Fruit fly (Drosophila melanogaster) whole organism, pupa: Measurements from ENCODE around the gene Vps8.

ENCODE experiments used
- CG10348 ChIP-seq: fragments of 200-800 bp; sonication (Bioruptor generic); IDR thresholded peaks from 2 replicates; pipeline ENCODE4 v1.3.6; 2022; ENCODE audit warnings: missing biosample characterization, missing genetic modification characterization
- CG12605 ChIP-seq: fragments of 200-800 bp; sonication (Bioruptor generic); IDR thresholded peaks from 2 replicates; pipeline ENCODE4 v1.3.6; 2022; ENCODE audit warnings: missing biosample characterization, missing genetic modification characterization
- CG13204 ChIP-seq: fragments of 200-800 bp; sonication (Bioruptor generic); optimal IDR thresholded peaks from 2 replicates; lab custom pipeline; 2018; ENCODE audit warnings: missing biosample characterization, mild to moderate bottlenecking, missing genetic modification characterization, moderate library complexity
- CG14655 ChIP-seq: fragments of 200-800 bp; sonication (Bioruptor generic); optimal IDR thresholded peaks from 3 replicates; lab custom pipeline; 2017; ENCODE audit warnings: mild to moderate bottlenecking, missing biosample characterization, missing genetic modification reagents, missing genetic modification characterization
- CG15710 ChIP-seq: fragments of 200-800 bp; sonication (Bioruptor generic); optimal IDR thresholded peaks from 2 replicates; lab custom pipeline; 2018; ENCODE audit warnings: missing biosample characterization, mild to moderate bottlenecking, missing genetic modification characterization, moderate library complexity
- CG17806 ChIP-seq: fragments of 200-800 bp; sonication (Bioruptor generic); optimal IDR thresholded peaks from 2 replicates; lab custom pipeline; 2018; ENCODE audit warnings: missing biosample characterization, mild to moderate bottlenecking, missing genetic modification characterization, moderate library complexity
- CG32121 ChIP-seq: fragments of 200-800 bp; sonication (Bioruptor generic); IDR thresholded peaks from 2 replicates; pipeline ENCODE4 v1.3.6; 2022; ENCODE audit warnings: missing biosample characterization, missing genetic modification characterization
- CG34367 ChIP-seq: fragments of 200-800 bp; sonication (Bioruptor generic); optimal IDR thresholded peaks from 2 replicates; lab custom pipeline; 2018; ENCODE audit warnings: missing biosample characterization, mild to moderate bottlenecking, missing genetic modification characterization
- CG4496 ChIP-seq: fragments of 200-800 bp; sonication (Bioruptor generic); IDR thresholded peaks from 3 replicates; pipeline ENCODE4 v1.3.6; 2022; ENCODE audit warnings: missing biosample characterization, missing genetic modification characterization
- CG8159 ChIP-seq: fragments of 200-800 bp; sonication (Bioruptor generic); optimal IDR thresholded peaks from 3 replicates; lab custom pipeline; 2018; ENCODE audit warnings: missing biosample characterization, mild to moderate bottlenecking, missing genetic modification characterization, moderate library complexity
- CG8301 ChIP-seq: fragments of 200-800 bp; sonication (Bioruptor generic); optimal IDR thresholded peaks from 2 replicates; lab custom pipeline; 2018; ENCODE audit warnings: missing biosample characterization, mild to moderate bottlenecking, missing genetic modification characterization
- CG9948 ChIP-seq: fragments of 200-800 bp; sonication (Bioruptor generic); optimal IDR thresholded peaks from 2 replicates; lab custom pipeline; 2018; ENCODE audit warnings: missing biosample characterization, mild to moderate bottlenecking, missing genetic modification characterization, moderate library complexity
- D1 ChIP-seq: fragments of 200-800 bp; sonication (Bioruptor generic); optimal IDR thresholded peaks from 2 replicates; lab custom pipeline; 2018; ENCODE audit warnings: missing biosample characterization, mild to moderate bottlenecking, missing genetic modification characterization, moderate library complexity
- EcR ChIP-seq: fragments of 200-800 bp; sonication (Bioruptor generic); optimal IDR thresholded peaks from 3 replicates; lab custom pipeline; 2019; ENCODE audit warnings: missing biosample characterization, missing genetic modification characterization, mild to moderate bottlenecking, moderate library complexity, missing genetic modification reagents
- Ets98B ChIP-seq: fragments of 200-800 bp; sonication (Bioruptor generic); IDR thresholded peaks from 2 replicates; pipeline ENCODE4 v1.3.6; 2022; ENCODE audit warnings: missing biosample characterization, missing genetic modification characterization
- Pif1A ChIP-seq: fragments of 200-800 bp; sonication (Bioruptor generic); optimal IDR thresholded peaks from 3 replicates; lab custom pipeline; 2016; ENCODE audit warnings: missing biosample characterization, missing genetic modification characterization
- Pif1B ChIP-seq: fragments of 200-800 bp; sonication (Bioruptor generic); optimal IDR thresholded peaks from 3 replicates; lab custom pipeline; 2016; ENCODE audit warnings: missing biosample characterization, missing genetic modification characterization
- Snoo ChIP-seq: fragments of 200-800 bp; sonication (Bioruptor generic); optimal IDR thresholded peaks from 3 replicates; lab custom pipeline; 2017; ENCODE audit warnings: missing biosample characterization, mild to moderate bottlenecking, missing genetic modification characterization, inconsistent platforms
- fd96Ca ChIP-seq: fragments of 200-800 bp; sonication (Bioruptor generic); IDR thresholded peaks from 3 replicates; pipeline ENCODE4 v1.3.6; 2022; ENCODE audit warnings: missing biosample characterization, missing genetic modification characterization
- gl ChIP-seq: fragments of 200-800 bp; sonication (Bioruptor generic); optimal IDR thresholded peaks from 2 replicates; lab custom pipeline; 2018; ENCODE audit warnings: missing biosample characterization, mild to moderate bottlenecking, missing genetic modification characterization
- rn ChIP-seq: fragments of 200-800 bp; sonication (Bioruptor generic); IDR thresholded peaks from 2 replicates; pipeline ENCODE4 v1.3.6; 2022; ENCODE audit warnings: missing biosample characterization, missing genetic modification characterization

Gene Vps8

dm6 chr3L:6467691-6468329 lies 27.3 kb downstream of the Vps8 start:
- TF ChIP-seq Pif1A = no peak
- TF ChIP-seq Snoo (tag; lab: Kevin White, UChicago) = no peak
- TF ChIP-seq CG32121 = no peak
- no peak for TF ChIP-seq CG4496 (GFP tag; lab: Robert Waterston, UW)

DNA sequence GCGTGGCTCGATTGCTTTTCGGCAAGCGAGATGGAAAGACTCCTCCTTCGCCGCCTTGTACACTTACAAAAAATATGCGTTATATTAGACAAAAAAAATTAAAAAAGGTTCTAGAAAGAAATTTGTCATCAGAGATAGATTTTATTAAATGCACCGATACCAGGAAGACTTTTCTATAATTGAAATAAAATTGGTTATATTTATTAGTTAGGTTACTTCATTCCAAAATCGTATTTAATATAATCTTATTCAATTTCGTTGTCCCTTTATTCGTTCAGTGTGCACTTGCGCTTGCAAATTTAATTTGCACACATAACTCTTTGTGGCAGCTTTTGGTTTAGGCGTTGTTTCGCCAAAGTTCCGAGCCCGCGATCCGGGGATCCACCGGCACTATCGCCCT lies 32.9 kb downstream of the Vps8 start:
- TF ChIP-seq CG10348 (GFP tag; lab: Robert Waterston, UW) (no peak), CG9948 (tag; lab: Kevin White, UChicago) (peak; percentile 8)

dm6 chr3L:6458725-6459124 lies 36.4 kb downstream of the Vps8 start:
- TF ChIP-seq CG8301 = peak; percentile 48
- peak; percentile 60 for TF ChIP-seq Pif1A
- TF ChIP-seq CG14655 (GFP tag; lab: Kevin White, UChicago) = peak; percentile 68
- peak; percentile 78 for TF ChIP-seq CG8159
- no peak for TF ChIP-seq CG10348 (GFP tag; lab: Robert Waterston, UW)
- TF ChIP-seq CG4496 (GFP tag; lab: Robert Waterston, UW) = no peak
- peak; percentile 16; the same call in 1 of the 2 replicates for TF ChIP-seq CG32121
- TF ChIP-seq CG17806 (tag; lab: Kevin White, UChicago) = peak; percentile 77
- peak; percentile 40 for TF ChIP-seq gl (tag; lab: Kevin White, UChicago)
- peak; percentile 17 for TF ChIP-seq CG13204
- TF ChIP-seq Pif1B = peak; percentile 28
- no peak for TF ChIP-seq CG12605 (GFP tag; lab: Robert Waterston, UW)
- TF ChIP-seq CG15710 (tag; lab: Kevin White, UChicago) = peak; percentile 76
- peak; percentile 56 for TF ChIP-seq D1 (tag; lab: Kevin White, UChicago)
- TF ChIP-seq EcR = no peak
- TF ChIP-seq CG34367 = peak; percentile 63
- TF ChIP-seq CG9948 (tag; lab: Kevin White, UChicago) = peak; percentile 78

DNA sequence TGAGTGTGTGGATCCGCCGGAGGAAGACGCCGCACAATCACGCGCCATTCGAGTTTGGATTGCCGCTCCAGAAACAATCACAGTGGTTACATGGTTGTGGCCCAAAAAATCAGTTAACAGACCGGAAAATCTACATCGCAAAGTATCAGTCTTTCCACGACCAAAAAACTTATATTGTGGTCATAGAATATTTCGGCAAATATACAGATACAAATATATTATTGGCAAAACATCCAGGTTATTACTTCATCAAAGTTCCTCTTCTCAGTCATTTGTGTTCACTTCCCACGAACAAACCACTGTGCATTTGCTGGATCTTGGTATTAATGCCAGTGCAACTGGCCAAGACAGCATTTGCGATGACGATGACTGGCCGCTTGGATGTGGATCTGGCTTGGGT lies 37.2 kb downstream of the Vps8 start:
- no peak for TF ChIP-seq D1 (tag; lab: Kevin White, UChicago)
- peak; percentile 61 for TF ChIP-seq Pif1A
- TF ChIP-seq Pif1B = peak; percentile 68
- TF ChIP-seq CG34367 = peak; percentile 63
- no peak for TF ChIP-seq CG4496 (GFP tag; lab: Robert Waterston, UW)
- peak; percentile 65 for TF ChIP-seq CG15710 (tag; lab: Kevin White, UChicago)
- peak; percentile 73 for TF ChIP-seq CG8159
- TF ChIP-seq EcR = no peak
- TF ChIP-seq Ets98B (GFP tag; lab: Robert Waterston, UW) = peak; percentile 27; the same call in 1 of the 2 replicates
- TF ChIP-seq rn (GFP tag; lab: Robert Waterston, UW) = no peak
- peak; percentile 73 for TF ChIP-seq CG8301
- TF ChIP-seq CG13204 = peak; percentile 34
- peak; percentile 76 for TF ChIP-seq CG14655 (GFP tag; lab: Kevin White, UChicago)
- no peak for TF ChIP-seq CG32121
- peak; percentile 29; the same call in 2 of the 3 replicates for TF ChIP-seq fd96Ca (GFP tag; lab: Robert Waterston, UW)
- TF ChIP-seq Snoo (tag; lab: Kevin White, UChicago) = no peak
- peak; percentile 76 for TF ChIP-seq CG9948 (tag; lab: Kevin White, UChicago)
- peak; percentile 68 for TF ChIP-seq CG17806 (tag; lab: Kevin White, UChicago)
- no peak for TF ChIP-seq gl (tag; lab: Kevin White, UChicago)
- no peak for TF ChIP-seq CG10348 (GFP tag; lab: Robert Waterston, UW)
- no peak for TF ChIP-seq CG12605 (GFP tag; lab: Robert Waterston, UW)
- TF ChIP-seq, all 21 proteins: peak for 12

- TF ChIP-seq CG12605 (GFP tag; lab: Robert Waterston, UW) = no peak
- TF ChIP-seq CG32121 = no peak
- no peak for TF ChIP-seq CG10348 (GFP tag; lab: Robert Waterston, UW)
- TF ChIP-seq rn (GFP tag; lab: Robert Waterston, UW) = no peak
- TF ChIP-seq fd96Ca (GFP tag; lab: Robert Waterston, UW) = peak; percentile 39; the same call in 1 of the 3 replicates
- TF ChIP-seq CG8159 = no peak
- no peak for TF ChIP-seq CG8301
- no peak for TF ChIP-seq EcR
- TF ChIP-seq CG4496 (GFP tag; lab: Robert Waterston, UW) = peak; percentile 32; the same call in 1 of the 3 replicates
- TF ChIP-seq Pif1B = peak; percentile 11
- peak; percentile 47 for TF ChIP-seq Pif1A
- TF ChIP-seq CG14655 (GFP tag; lab: Kevin White, UChicago) = peak; percentile 11
- no peak for TF ChIP-seq CG15710 (tag; lab: Kevin White, UChicago)
- TF ChIP-seq gl (tag; lab: Kevin White, UChicago) = no peak
- TF ChIP-seq Snoo (tag; lab: Kevin White, UChicago) = no peak
- peak; percentile 23 for TF ChIP-seq CG34367
- peak; percentile 10 for TF ChIP-seq CG9948 (tag; lab: Kevin White, UChicago)
- TF ChIP-seq Ets98B (GFP tag; lab: Robert Waterston, UW) = no peak
- TF ChIP-seq CG17806 (tag; lab: Kevin White, UChicago) = no peak
- TF ChIP-seq CG13204 = no peak
- TF ChIP-seq D1 (tag; lab: Kevin White, UChicago) = no peak
- TF ChIP-seq, all 21 proteins: peak for 7
Measured at dm6 chr3L:6457208-6457607, 37.9 kb downstream of the Vps8 start.

- TF ChIP-seq CG17806 (tag; lab: Kevin White, UChicago) = peak; percentile 17
- no peak for TF ChIP-seq fd96Ca (GFP tag; lab: Robert Waterston, UW)
- no peak for TF ChIP-seq Ets98B (GFP tag; lab: Robert Waterston, UW)
- no peak for TF ChIP-seq Pif1B
- TF ChIP-seq CG8159 = peak; percentile 13
- peak; percentile 3 for TF ChIP-seq CG8301
- TF ChIP-seq CG14655 (GFP tag; lab: Kevin White, UChicago) = peak; percentile 17
- no peak for TF ChIP-seq CG34367
Measured at dm6 chr3L:6455383-6455782, 39.7 kb downstream of the Vps8 start.
